Worm (Caenorhabditis elegans): ENCODE results near the gene sec-16A.2.

Gene sec-16A.2

DNA sequence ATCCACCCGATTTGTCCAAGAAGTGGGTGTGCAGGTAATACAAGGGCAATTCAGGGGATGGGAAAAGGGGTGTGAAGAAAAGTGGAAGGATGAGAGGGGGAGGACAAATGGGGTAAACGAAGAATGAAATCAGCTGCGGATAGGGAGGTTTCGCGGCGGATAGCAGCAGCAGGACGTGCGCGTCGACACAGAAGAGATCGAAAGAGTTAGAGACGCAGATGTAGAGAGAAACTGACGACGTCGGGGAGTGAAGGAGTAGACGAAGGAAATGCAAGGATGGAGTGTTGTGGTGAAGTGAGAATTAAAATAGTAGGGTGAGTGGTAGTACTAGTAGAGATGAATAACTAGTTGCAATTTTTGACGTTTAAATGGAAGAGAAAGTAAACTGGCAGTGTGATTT, 34.8 kb upstream of the sec-16A.2 start, which contains the start of gene M60.6 (continued):
- TF ChIP-seq mep-1 (tag; optimal IDR thresholded peaks at IDR 0.05): peak; percentile 64
- peak in 1 of 2 experiments; percentile 42 for TF ChIP-seq lsy-2 (tag; optimal IDR thresholded peaks at IDR 0.05)
- TF ChIP-seq isw-1 (GFP tag; IDR thresholded peaks at IDR 0.05): peak; percentile 21; the same call in 1 of the 2 replicates
- TF ChIP-seq egl-13 (tag; optimal IDR thresholded peaks at IDR 0.05): peak; percentile 32
- TF ChIP-seq mef-2 (tag; optimal IDR thresholded peaks at IDR 0.05): no peak
- no peak for TF ChIP-seq elt-3 (tag; optimal IDR thresholded peaks at IDR 0.05)
- TF ChIP-seq lin-14 (GFP tag; optimal IDR thresholded peaks at IDR 0.05): peak; percentile 84
- TF ChIP-seq unc-98 (GFP tag; IDR thresholded peaks at IDR 0.05): no peak
- no peak for TF ChIP-seq hlh-4 (tag; optimal IDR thresholded peaks at IDR 0.05)
- no peak for TF ChIP-seq aha-1 (tag; optimal IDR thresholded peaks at IDR 0.05)
- no peak for TF ChIP-seq dsc-1 (tag; optimal IDR thresholded peaks at IDR 0.05)
- TF ChIP-seq nhr-85 (tag): peak; percentile 87
- no peak for TF ChIP-seq sup-37 (GFP tag; optimal IDR thresholded peaks at IDR 0.05)
- TF ChIP-seq efl-1 (optimal IDR thresholded peaks at IDR 0.05): peak; percentile 16 to 32
- no peak for TF ChIP-seq efl-1 (GFP tag; optimal IDR thresholded peaks at IDR 0.05 in 1 of 2)
- TF ChIP-seq xbp-1 (tag; optimal IDR thresholded peaks at IDR 0.05): peak; percentile 28
- peak; percentile 7 for TF ChIP-seq rnt-1 (tag; optimal IDR thresholded peaks at IDR 0.05)
- TF ChIP-seq ztf-4 (tag; optimal IDR thresholded peaks at IDR 0.05): no peak
- TF ChIP-seq grh-1 (GFP tag; IDR thresholded peaks at IDR 0.05): 0 out of 2 replicates have a peak, but pooled peaks have one; percentile 22
- TF ChIP-seq sox-4 (tag; optimal IDR thresholded peaks at IDR 0.05): peak; percentile 29
- TF ChIP-seq swsn-7 (tag; optimal IDR thresholded peaks at IDR 0.05): peak; percentile 49
- no peak for TF ChIP-seq pqm-1 (tag; optimal IDR thresholded peaks at IDR 0.05)
- no peak for TF ChIP-seq Y116A8C.19 (tag; optimal IDR thresholded peaks at IDR 0.05; ENCODE audit: borderline replicate concordance)
- TF ChIP-seq efl-3 (GFP tag; optimal IDR thresholded peaks at IDR 0.05): no peak
- TF ChIP-seq egl-27 (tag; optimal IDR thresholded peaks at IDR 0.05): no peak
- TF ChIP-seq pax-3 (tag; optimal IDR thresholded peaks at IDR 0.05): no peak
- no peak for TF ChIP-seq nhr-84 (tag; optimal IDR thresholded peaks at IDR 0.05)
- TF ChIP-seq zag-1 (tag; optimal IDR thresholded peaks at IDR 0.05): no peak
- TF ChIP-seq irx-1 (tag; optimal IDR thresholded peaks at IDR 0.05): no peak
- peak; percentile 48 for TF ChIP-seq nhr-20 (tag; optimal IDR thresholded peaks at IDR 0.05)
- TF ChIP-seq unc-86 (tag; optimal IDR thresholded peaks at IDR 0.05): no peak
- peak; percentile 33 for TF ChIP-seq fkh-10 (GFP tag; optimal IDR thresholded peaks at IDR 0.05)
- TF ChIP-seq nhr-76 (tag; optimal IDR thresholded peaks at IDR 0.05): no peak
- no peak for TF ChIP-seq nhr-12 (tag; optimal IDR thresholded peaks at IDR 0.05)
- no peak for TF ChIP-seq hpl-2 (GFP tag; optimal IDR thresholded peaks at IDR 0.05)
- no peak for TF ChIP-seq ceh-63 (GFP tag; optimal IDR thresholded peaks at IDR 0.05)
- TF ChIP-seq lin-35 (GFP tag; optimal IDR thresholded peaks at IDR 0.05): peak; percentile 4 to 5
- TF ChIP-seq ceh-8 (GFP tag; optimal IDR thresholded peaks at IDR 0.05): no peak
- TF ChIP-seq ceh-90 (tag; optimal IDR thresholded peaks at IDR 0.05): no peak
- no peak for TF ChIP-seq lin-13 (GFP tag; optimal IDR thresholded peaks at IDR 0.05)
- no peak for TF ChIP-seq dpl-1 (GFP tag; optimal IDR thresholded peaks at IDR 0.05)
- TF ChIP-seq sptf-1 (tag; optimal IDR thresholded peaks at IDR 0.05): no peak
- peak; percentile 15 for TF ChIP-seq tbx-2 (tag; optimal IDR thresholded peaks at IDR 0.05)

ce11 chrX:8255433-8255832, 31.6 kb upstream of the sec-16A.2 start:
- peak; percentile 95 for TF ChIP-seq blmp-1 (tag; optimal IDR thresholded peaks at IDR 0.05)
- TF ChIP-seq elt-3 (tag; optimal IDR thresholded peaks at IDR 0.05): peak in 1 of 6 experiments; percentile 70
- TF ChIP-seq nhr-85 (tag): peak; percentile 85
- TF ChIP-seq nhr-84 (tag; optimal IDR thresholded peaks at IDR 0.05): no peak
- TF ChIP-seq swsn-7 (tag; optimal IDR thresholded peaks at IDR 0.05): no peak
- peak; percentile 42 for TF ChIP-seq skn-1 (tag; optimal IDR thresholded peaks at IDR 0.05)
- TF ChIP-seq efl-1 (optimal IDR thresholded peaks at IDR 0.05): no peak
- TF ChIP-seq efl-1 (GFP tag; optimal IDR thresholded peaks at IDR 0.05 in 1 of 2): peak in 1 of 2 experiments; percentile 90
- TF ChIP-seq zip-4 (GFP tag; optimal IDR thresholded peaks at IDR 0.05): no peak
- TF ChIP-seq lin-14 (GFP tag; optimal IDR thresholded peaks at IDR 0.05): peak; percentile 67
- no peak for TF ChIP-seq egl-27 (tag; optimal IDR thresholded peaks at IDR 0.05)

Data from whole organism, L1 larva.